Worm (Caenorhabditis elegans) whole organism, young adult: ENCODE measurements around the gene F35H8.12.

Source experiments
- C17E4.6 ChIP-seq: fragments of 200-800 bp; sonication (Bioruptor generic); IDR thresholded peaks from 2 replicates; pipeline ENCODE4 v1.3.6; 2022; ENCODE audit warnings: missing genetic modification reagents, missing genetic modification characterization, missing compliant biosample characterization
- F23B12.7 ChIP-seq: sonication (generic microtip); optimal IDR thresholded peaks from 2 replicates; lab custom pipeline; 2017; ENCODE audit warnings: missing genetic modification characterization, mild to moderate bottlenecking, missing compliant biosample characterization, antibody characterized with exemption, moderate library complexity; ENCODE audit not compliant: insufficient read depth
- F49E8.2 ChIP-seq: sonication (generic microtip); optimal IDR thresholded peaks from 3 replicates; lab custom pipeline; 2017; ENCODE audit warnings: missing genetic modification characterization, mild to moderate bottlenecking, missing compliant biosample characterization, antibody characterized with exemption, moderate library complexity; ENCODE audit not compliant: insufficient read depth
- F52B5.7 ChIP-seq: sonication (generic microtip); optimal IDR thresholded peaks from 2 replicates; lab custom pipeline; 2016; ENCODE audit warnings: mild to moderate bottlenecking, missing genetic modification characterization, missing compliant biosample characterization
- F57A8.1 ChIP-seq: fragments of 200-800 bp; sonication (Bioruptor generic); optimal IDR thresholded peaks from 2 replicates; lab custom pipeline; 2018; ENCODE audit warnings: mild to moderate bottlenecking, missing genetic modification characterization, moderate library complexity, missing compliant biosample characterization
- K11D2.4 ChIP-seq: fragments of 200-800 bp; sonication (Bioruptor generic); IDR thresholded peaks from 2 replicates; pipeline ENCODE4 v1.3.6; 2022; ENCODE audit warnings: missing genetic modification reagents, missing genetic modification characterization, missing compliant biosample characterization
- Y53G8AR.9 ChIP-seq: fragments of 200-800 bp; sonication (Bioruptor generic); conservative IDR thresholded peaks from 2 replicates; pipeline ENCODE4 v1.3.6; 2022; ENCODE audit warnings: missing genetic modification reagents, missing genetic modification characterization, missing compliant biosample characterization
- ZK185.1 ChIP-seq: sonication (generic microtip); optimal IDR thresholded peaks from 2 replicates; lab custom pipeline; 2016; ENCODE audit warnings: mild to moderate bottlenecking, missing genetic modification characterization, missing compliant biosample characterization; ENCODE audit not compliant: poor library complexity, severe bottlenecking
- aptf-2 ChIP-seq: fragments of 200-800 bp; sonication (Bioruptor generic); conservative IDR thresholded peaks from 2 replicates; pipeline ENCODE4 v1.3.6; 2022; ENCODE audit warnings: missing genetic modification reagents, missing genetic modification characterization, missing compliant biosample characterization
- ccch-3 ChIP-seq: fragments of 200-800 bp; sonication (Bioruptor generic); optimal IDR thresholded peaks from 2 replicates; lab custom pipeline; 2018; ENCODE audit warnings: mild to moderate bottlenecking, missing genetic modification characterization, missing compliant biosample characterization
- ceh-27 ChIP-seq: fragments of 200-800 bp; sonication (Bioruptor generic); optimal IDR thresholded peaks from 2 replicates; lab custom pipeline; 2018; ENCODE audit warnings: mild to moderate bottlenecking, missing genetic modification characterization, moderate library complexity, missing compliant biosample characterization
- ceh-58 ChIP-seq: fragments of 200-800 bp; sonication (Bioruptor generic); IDR thresholded peaks from 2 replicates; pipeline ENCODE4 v1.3.6; 2022; ENCODE audit warnings: missing genetic modification characterization, missing compliant biosample characterization
- ekl-4 ChIP-seq: fragments of 200-800 bp; sonication (Bioruptor generic); IDR thresholded peaks from 2 replicates; pipeline ENCODE4 v1.3.6; 2022; ENCODE audit warnings: missing genetic modification reagents, missing genetic modification characterization, missing compliant biosample characterization
- him-1 ChIP-seq: sonication (generic microtip); optimal IDR thresholded peaks from 2 replicates; lab custom pipeline; 2016; ENCODE audit warnings: missing genotype, missing genetic modification reagents, missing genetic modification characterization, missing compliant biosample characterization
- hlh-26 ChIP-seq: fragments of 200-800 bp; sonication (Bioruptor generic); conservative IDR thresholded peaks from 2 replicates; pipeline ENCODE4 v1.3.6; 2022; ENCODE audit warnings: missing genetic modification reagents, missing genetic modification characterization, missing compliant biosample characterization
- lag-1 ChIP-seq: fragments of 200-800 bp; sonication (Bioruptor generic); IDR thresholded peaks from 2 replicates; pipeline ENCODE4 v1.3.6; 2022; ENCODE audit warnings: missing genetic modification reagents, missing genetic modification characterization, missing compliant biosample characterization
- lin-26 ChIP-seq: fragments of 200-800 bp; sonication (Bioruptor generic); IDR thresholded peaks from 2 replicates; pipeline ENCODE4 v1.3.6; 2022; ENCODE audit warnings: missing genetic modification reagents, missing genetic modification characterization, missing compliant biosample characterization
- lin-35 ChIP-seq, 3 experiments: fragments of 150-350 bp in 2 of 3; sonication (generic microtip) in 1 of 3; optimal IDR thresholded peaks; 2 replicates each; lab custom pipeline; 2014 to 2018; ENCODE audit warnings: missing biosample characterization in 3 of 3, missing genetic modification characterization in 3 of 3, missing genetic modification reagents in 3 of 3
- lin-40 ChIP-seq: sonication (generic microtip); optimal IDR thresholded peaks from 2 replicates; lab custom pipeline; 2016; ENCODE audit warnings: missing genetic modification characterization, mild to moderate bottlenecking, missing compliant biosample characterization, missing genotype, missing genetic modification reagents
- mxl-1 ChIP-seq: sonication (generic microtip); optimal IDR thresholded peaks from 2 replicates; lab custom pipeline; 2016; ENCODE audit warnings: missing genetic modification characterization, missing compliant biosample characterization
- nfya-1 ChIP-seq: sonication (generic microtip); optimal IDR thresholded peaks from 2 replicates; lab custom pipeline; 2017; ENCODE audit warnings: antibody characterized with exemption, missing compliant biosample characterization, missing genetic modification characterization, borderline replicate concordance; ENCODE audit not compliant: insufficient read depth
- nfya-2 ChIP-seq: fragments of 200-800 bp; sonication (Bioruptor generic); IDR thresholded peaks from 2 replicates; pipeline ENCODE4 v1.3.6; 2022; ENCODE audit warnings: missing genetic modification reagents, missing genetic modification characterization, missing compliant biosample characterization
- nhr-120 ChIP-seq: fragments of 200-800 bp; sonication (Bioruptor generic); IDR thresholded peaks from 2 replicates; pipeline ENCODE4 v1.3.6; 2022; ENCODE audit warnings: missing genetic modification characterization, missing compliant biosample characterization
- nhr-90 ChIP-seq: sonication (generic microtip); optimal IDR thresholded peaks from 2 replicates; lab custom pipeline; 2016; ENCODE audit warnings: missing genotype, mild to moderate bottlenecking, missing genetic modification characterization, missing compliant biosample characterization
- pbrm-1 ChIP-seq: fragments of 200-800 bp; sonication (Bioruptor generic); IDR thresholded peaks from 2 replicates; pipeline ENCODE4 v1.3.6; 2022; ENCODE audit warnings: missing genetic modification reagents, missing genetic modification characterization, missing compliant biosample characterization
- pha-4 ChIP-seq: fragments of 150-350 bp; sonication (generic microtip); optimal IDR thresholded peaks from 2 replicates; lab custom pipeline; 2014; ENCODE audit warnings: missing biosample characterization, missing genetic modification reagents, missing genetic modification characterization
- rec-8 ChIP-seq, 2 experiments: sonication (generic microtip); optimal IDR thresholded peaks; 2 replicates each; lab custom pipeline; 2016; ENCODE audit warnings: mild to moderate bottlenecking in 2 of 2, missing genetic modification characterization in 2 of 2, missing genetic modification reagents in 2 of 2, missing genotype in 2 of 2, missing biosample characterization in 1 of 2, missing compliant biosample characterization in 1 of 2, moderate library complexity in 1 of 2
- snpc-1.3 ChIP-seq: sonication (generic microtip); optimal IDR thresholded peaks from 2 replicates; lab custom pipeline; 2017; ENCODE audit warnings: missing genetic modification characterization, mild to moderate bottlenecking, missing compliant biosample characterization, antibody characterized with exemption, moderate library complexity, missing genotype, missing genetic modification reagents; ENCODE audit not compliant: insufficient read depth
- sptf-2 ChIP-seq: fragments of 200-800 bp; sonication (Bioruptor generic); optimal IDR thresholded peaks from 2 replicates; lab custom pipeline; 2018; ENCODE audit warnings: mild to moderate bottlenecking, missing genetic modification characterization, missing compliant biosample characterization
- tlf-1 ChIP-seq: fragments of 200-800 bp; sonication (Bioruptor generic); optimal IDR thresholded peaks from 2 replicates; lab custom pipeline; 2018; ENCODE audit warnings: mild to moderate bottlenecking, missing genetic modification characterization, missing compliant biosample characterization
- ztf-28 ChIP-seq: fragments of 200-800 bp; sonication (Bioruptor generic); IDR thresholded peaks from 2 replicates; pipeline ENCODE4 v1.3.6; 2022; ENCODE audit warnings: missing genetic modification reagents, missing genetic modification characterization, missing compliant biosample characterization

The F35H8.12 gene

ce11 chrII:9537429-9537828 is 14.2 kb upstream of the F35H8.12 start, which contains the start of gene sra-8 (continued):
- TF ChIP-seq mxl-1 (tag; lab: Kevin White, UChicago) (no peak), pbrm-1 (GFP tag; lab: Robert Waterston, UW) (no peak)

DNA sequence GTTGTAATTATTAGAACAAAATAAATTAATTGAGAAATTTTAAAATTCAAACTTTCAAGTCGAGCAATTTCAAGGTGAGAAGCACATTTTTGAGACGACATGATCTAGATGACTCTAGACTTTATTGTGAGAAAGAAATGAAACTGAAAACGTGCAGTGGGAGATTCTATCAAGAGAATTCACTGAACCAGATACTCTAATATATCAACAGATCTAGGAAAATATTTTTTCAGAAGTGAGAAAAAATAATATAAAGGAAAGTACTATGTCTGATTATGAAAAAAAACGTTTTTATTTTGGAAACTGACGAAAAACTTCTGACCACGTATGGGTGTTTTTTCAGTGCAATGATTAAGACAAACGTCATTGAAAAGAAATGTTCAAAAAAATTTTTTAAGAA is 10.9 kb upstream of the F35H8.12 start, which contains the start of gene sra-3:
sra-3 (minus strand) TSS at position 101 of the 400 bp plus-strand sequence.
- TF ChIP-seq ccch-3 (GFP tag; lab: Kevin White, UChicago) (no peak), K11D2.4 (GFP tag; lab: Robert Waterston, UW) (no peak), F49E8.2 (tag; lab: Kevin White, UChicago) (no peak), him-1 (tag; lab: Kevin White, UChicago) (no peak), ZK185.1 (tag; lab: Kevin White, UChicago) (no peak), ztf-28 (GFP tag; lab: Robert Waterston, UW) (no peak), sptf-2 (no peak), lin-26 (GFP tag; lab: Robert Waterston, UW) (no peak)

DNA sequence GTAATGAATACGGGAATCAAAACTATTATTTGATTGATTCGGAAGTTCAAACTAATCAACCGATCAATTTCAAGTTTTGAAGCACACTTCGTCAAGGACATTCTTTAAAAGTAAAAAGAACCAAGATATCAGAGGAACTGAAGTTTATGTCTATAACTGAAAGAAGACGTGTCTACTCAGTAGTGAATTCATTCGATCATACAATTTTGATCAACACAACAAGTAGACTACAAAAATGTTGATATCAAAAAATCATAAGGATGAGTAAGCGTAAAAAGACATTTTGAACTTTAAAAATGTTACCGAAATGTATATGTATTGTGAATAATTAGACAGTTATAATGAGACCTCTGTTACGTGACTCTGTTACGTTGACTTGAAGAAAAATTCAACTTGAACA is 8.9 kb upstream of the F35H8.12 start, which contains the start of gene sra-4:
sra-4 (minus strand) TSS at position 101 of the 400 bp plus-strand sequence.
- no peak for TF ChIP-seq hlh-26 (GFP tag; lab: Robert Waterston, UW)
- no peak for TF ChIP-seq C17E4.6 (GFP tag; lab: Robert Waterston, UW)
- TF ChIP-seq tlf-1 (GFP tag; lab: Kevin White, UChicago), result no peak
- TF ChIP-seq ztf-28 (GFP tag; lab: Robert Waterston, UW), result no peak
- TF ChIP-seq Y53G8AR.9, result no peak
- TF ChIP-seq lin-40 (tag; lab: Kevin White, UChicago), result no peak
- TF ChIP-seq lag-1 (GFP tag; lab: Robert Waterston, UW), result no peak
- no peak for TF ChIP-seq lin-35 (GFP tag; optimal IDR thresholded peaks at IDR 0.05; lab: Kevin White, UChicago)
- no peak for TF ChIP-seq rec-8 (tag; optimal IDR thresholded peaks at IDR 0.05; lab: Kevin White, UChicago)
- TF ChIP-seq nfya-2, result no peak

- TF ChIP-seq F52B5.7 (no peak), ceh-27 (no peak), F57A8.1 (no peak)
- TF ChIP-seq, all 124 proteins: peak for 0
These were observed 7.2 kb upstream of the F35H8.12 start, which contains the start of gene sra-7 for ce11 chrII:9544386-9544785. Gene sra-7, plus strand, starts transcription at chrII:9544686.

- TF ChIP-seq nhr-120, result no peak
- TF ChIP-seq nfya-1 (tag; lab: Kevin White, UChicago), result no peak
- TF ChIP-seq pha-4, result no peak
- TF ChIP-seq ekl-4 (GFP tag; lab: Robert Waterston, UW), result no peak
- no peak for TF ChIP-seq nhr-90 (tag; lab: Kevin White, UChicago)
- no peak for TF ChIP-seq ceh-58 (GFP tag; lab: Robert Waterston, UW)
- TF ChIP-seq F23B12.7, result no peak
- no peak for TF ChIP-seq aptf-2 (GFP tag; lab: Robert Waterston, UW)
- TF ChIP-seq lin-26 (GFP tag; lab: Robert Waterston, UW), result no peak
- TF ChIP-seq snpc-1.3 (tag; lab: Kevin White, UChicago), result no peak
These were observed 918 bp upstream of the F35H8.12 start, which contains the start of gene sra-6 for ce11 chrII:9550718-9551117. Gene sra-6, minus strand, starts transcription at chrII:9550818.
